Worm (Caenorhabditis elegans) whole organism, early embryonic: Measurements from ENCODE around the gene ZC204.12.

ENCODE experiments used
- B0310.2 ChIP-seq: sonication (generic microtip); optimal IDR thresholded peaks from 2 replicates; lab custom pipeline; 2016; ENCODE audit warnings: mild to moderate bottlenecking, missing genetic modification characterization, missing compliant biosample characterization
- F13C5.2 ChIP-seq: sonication (generic microtip); optimal IDR thresholded peaks from 2 replicates; lab custom pipeline; 2017; ENCODE audit warnings: mild to moderate bottlenecking, missing genetic modification characterization, inconsistent platforms, missing compliant biosample characterization
- aly-1 ChIP-seq: sonication (generic microtip); optimal IDR thresholded peaks from 2 replicates; lab custom pipeline; 2016; ENCODE audit warnings: missing genetic modification characterization, missing compliant biosample characterization
- ama-1 ChIP-seq: fragments of 150-350 bp; optimal IDR thresholded peaks from 2 replicates; lab custom pipeline; 2014
- ceh-13 ChIP-seq: fragments of 200-800 bp; sonication (Bioruptor generic); optimal IDR thresholded peaks from 2 replicates; lab custom pipeline; 2018; ENCODE audit warnings: mild to moderate bottlenecking, missing genetic modification characterization, missing compliant biosample characterization
- ceh-36 ChIP-seq: sonication (generic microtip); optimal IDR thresholded peaks from 2 replicates; lab custom pipeline; 2016; ENCODE audit warnings: missing genetic modification characterization, inconsistent platforms, missing compliant biosample characterization
- ets-7 ChIP-seq: sonication (generic microtip); optimal IDR thresholded peaks from 2 replicates; lab custom pipeline; 2016; ENCODE audit warnings: missing genotype, missing genetic modification characterization, missing compliant biosample characterization
- flt-1 ChIP-seq: fragments of 200-800 bp; sonication (Bioruptor generic); IDR thresholded peaks from 2 replicates; pipeline ENCODE4 v1.3.6; 2022; ENCODE audit warnings: missing genetic modification characterization, missing compliant biosample characterization
- hmbx-1 ChIP-seq: sonication (generic microtip); optimal IDR thresholded peaks from 2 replicates; lab custom pipeline; 2016; ENCODE audit warnings: mild to moderate bottlenecking, missing genetic modification characterization, missing compliant biosample characterization
- hmg-4 ChIP-seq: fragments of 200-800 bp; sonication (Bioruptor generic); optimal IDR thresholded peaks from 2 replicates; lab custom pipeline; 2018; ENCODE audit warnings: mild to moderate bottlenecking, missing genetic modification characterization, missing compliant biosample characterization
- hnd-1 ChIP-seq: sonication (generic microtip); optimal IDR thresholded peaks from 2 replicates; lab custom pipeline; 2016; ENCODE audit warnings: missing genetic modification characterization, missing compliant biosample characterization
- pes-1 ChIP-seq: fragments of 200-800 bp; sonication (Bioruptor generic); IDR thresholded peaks from 2 replicates; pipeline ENCODE4 v1.3.6; 2022; ENCODE audit warnings: missing genetic modification reagents, missing genetic modification characterization, missing compliant biosample characterization
- scrt-1 ChIP-seq: fragments of 200-800 bp; sonication (Bioruptor generic); IDR thresholded peaks from 2 replicates; pipeline ENCODE4 v1.3.6; 2022; ENCODE audit warnings: missing genetic modification characterization, missing compliant biosample characterization
- sea-1 ChIP-seq: fragments of 200-800 bp; sonication (Bioruptor generic); conservative IDR thresholded peaks from 2 replicates; pipeline ENCODE4 v1.3.6; 2022; ENCODE audit warnings: missing genetic modification characterization, missing compliant biosample characterization
- tbx-11 ChIP-seq: fragments of 200-800 bp; sonication (Bioruptor generic); IDR thresholded peaks from 2 replicates; pipeline ENCODE4 v1.3.6; 2022; ENCODE audit warnings: missing genetic modification characterization, missing compliant biosample characterization
- tbx-37 ChIP-seq: fragments of 200-800 bp; sonication (Bioruptor generic); conservative IDR thresholded peaks from 2 replicates; pipeline ENCODE4 v1.3.6; 2022; ENCODE audit warnings: missing genetic modification reagents, missing genetic modification characterization, missing compliant biosample characterization
- tra-4 ChIP-seq: sonication (generic microtip); optimal IDR thresholded peaks from 2 replicates; lab custom pipeline; 2017; ENCODE audit warnings: missing genetic modification characterization, missing compliant biosample characterization

ZC204.12 gene

DNA sequence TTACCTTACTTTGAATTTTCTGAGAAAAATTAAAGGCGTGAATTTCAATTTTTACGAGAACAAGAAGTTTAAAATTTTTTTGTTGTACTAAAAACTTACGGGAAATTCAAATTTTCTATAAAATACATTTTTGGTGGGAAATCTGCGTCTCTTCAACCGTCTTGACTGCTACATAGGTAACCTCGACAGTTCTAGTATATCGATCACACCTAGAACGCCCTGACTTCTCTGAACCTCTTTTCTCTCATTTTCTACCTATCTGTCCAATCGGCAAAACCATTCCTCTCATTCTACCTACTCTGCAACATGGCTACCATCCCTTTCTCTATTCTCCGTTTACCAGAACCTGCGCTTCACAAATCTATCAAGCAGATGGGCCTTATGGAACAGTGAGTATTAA is 26.6 kb upstream of the ZC204.12 start, which contains the start of gene fbxb-25:
Gene fbxb-25 (plus strand): TSS at position 301 of the 400 bp plus-strand sequence.
- TF ChIP-seq hmbx-1 (no peak), flt-1 (GFP tag; lab: Robert Waterston, UW) (no peak), tra-4 (tag; lab: Kevin White, UChicago) (no peak), F13C5.2 (tag; lab: Kevin White, UChicago) (no peak), sea-1 (no peak), scrt-1 (GFP tag; lab: Robert Waterston, UW) (no peak), tbx-11 (GFP tag; lab: Robert Waterston, UW) (no peak), tbx-37 (no peak), ceh-13 (GFP tag; lab: Kevin White, UChicago) (no peak), ama-1 (no peak), pes-1 (no peak), B0310.2 (tag; lab: Kevin White, UChicago) (no peak), hmg-4 (no peak), hnd-1 (tag; lab: Kevin White, UChicago) (no peak), ceh-36 (tag; lab: Kevin White, UChicago) (no peak), ets-7 (tag; lab: Kevin White, UChicago) (no peak), aly-1 (tag; lab: Kevin White, UChicago) (no peak)

DNA sequence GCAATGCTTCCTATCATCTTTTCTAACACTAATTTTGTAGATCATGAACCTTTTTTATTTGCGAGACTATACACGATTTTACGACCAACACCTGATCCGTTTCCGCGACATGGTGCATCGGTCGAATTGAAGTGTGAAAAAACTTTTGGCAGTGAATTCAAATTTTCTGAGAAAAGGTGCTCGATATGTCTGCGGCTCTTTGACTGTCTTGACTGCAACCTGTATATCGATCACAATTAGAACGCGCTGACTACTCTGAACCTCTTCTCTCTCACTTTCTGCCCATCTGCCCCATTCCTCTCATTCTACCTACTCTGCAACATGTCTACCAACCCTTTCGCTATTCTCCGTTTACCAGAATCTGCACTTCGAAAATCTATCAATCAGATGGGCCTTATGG is 25.1 kb upstream of the ZC204.12 start, which contains the start of gene fbxb-26:
Gene fbxb-26 (plus strand): TSS at position 301 of the 400 bp plus-strand sequence.
- TF ChIP-seq tra-4 (tag; lab: Kevin White, UChicago) (no peak), hnd-1 (tag; lab: Kevin White, UChicago) (no peak), ceh-36 (tag; lab: Kevin White, UChicago) (no peak), B0310.2 (tag; lab: Kevin White, UChicago) (no peak), hmbx-1 (no peak), scrt-1 (GFP tag; lab: Robert Waterston, UW) (no peak), sea-1 (no peak), tbx-37 (no peak), ets-7 (tag; lab: Kevin White, UChicago) (no peak), tbx-11 (GFP tag; lab: Robert Waterston, UW) (no peak)

DNA sequence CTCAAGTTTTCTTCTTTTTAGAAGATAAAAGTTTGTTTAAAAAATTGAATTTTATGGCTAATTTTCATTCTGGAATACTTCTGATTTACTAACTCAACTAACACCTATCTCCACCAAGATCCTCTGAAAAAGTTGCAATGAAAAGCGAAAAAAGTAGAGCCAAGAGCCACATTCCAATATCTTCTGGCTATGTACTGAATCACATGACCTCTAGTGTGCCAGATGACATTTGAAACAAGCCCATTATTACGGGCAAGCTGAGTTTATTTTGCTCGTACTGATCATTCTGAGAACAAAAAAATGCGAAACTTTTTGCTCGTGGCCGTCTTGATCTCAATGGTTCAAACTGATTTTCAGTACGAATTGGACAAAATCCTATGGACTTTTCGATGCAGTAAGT is 22.0 kb upstream of the ZC204.12 start, which contains the start of gene irld-36:
Gene irld-36 (plus strand): TSS at position 301 of the 400 bp plus-strand sequence.
- TF ChIP-seq B0310.2 (tag; lab: Kevin White, UChicago): no peak
- no peak for TF ChIP-seq sea-1
- no peak for TF ChIP-seq F13C5.2 (tag; lab: Kevin White, UChicago)
- TF ChIP-seq hnd-1 (tag; lab: Kevin White, UChicago): no peak
- TF ChIP-seq tbx-37: no peak
- no peak for TF ChIP-seq pes-1
- no peak for TF ChIP-seq flt-1 (GFP tag; lab: Robert Waterston, UW)
- TF ChIP-seq hmg-4: no peak
- no peak for TF ChIP-seq hmbx-1
- no peak for TF ChIP-seq tra-4 (tag; lab: Kevin White, UChicago)
- no peak for TF ChIP-seq ama-1
- no peak for TF ChIP-seq aly-1 (tag; lab: Kevin White, UChicago)

DNA sequence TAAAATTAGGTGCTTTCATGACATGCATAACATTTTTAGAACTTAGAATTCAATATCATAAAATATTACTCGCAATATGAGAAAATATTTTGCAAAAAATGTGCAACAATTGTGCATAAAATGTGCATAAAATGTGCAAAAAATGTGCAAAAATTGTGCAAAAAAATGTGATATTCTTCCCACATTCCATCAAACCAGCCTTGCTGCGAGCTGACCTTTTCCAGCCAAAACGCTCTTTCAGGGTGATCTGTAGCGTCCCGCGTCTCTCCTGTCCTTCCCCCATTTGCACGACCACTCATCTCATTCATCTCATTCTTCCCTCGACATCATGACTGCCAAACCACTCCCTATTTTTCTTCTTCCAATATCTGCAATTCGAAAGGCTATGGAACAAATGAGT is 19.0 kb upstream of the ZC204.12 start, which contains the start of gene fbxb-17:
Gene fbxb-17 (plus strand): TSS at position 301 of the 400 bp plus-strand sequence.
- TF ChIP-seq tbx-11 (GFP tag; lab: Robert Waterston, UW) (no peak), ama-1 (no peak), scrt-1 (GFP tag; lab: Robert Waterston, UW) (no peak), pes-1 (no peak), ceh-13 (GFP tag; lab: Kevin White, UChicago) (no peak), ets-7 (tag; lab: Kevin White, UChicago) (no peak), hmbx-1 (no peak), ceh-36 (tag; lab: Kevin White, UChicago) (no peak), sea-1 (no peak), hmg-4 (no peak), tra-4 (tag; lab: Kevin White, UChicago) (no peak), aly-1 (tag; lab: Kevin White, UChicago) (no peak)

DNA sequence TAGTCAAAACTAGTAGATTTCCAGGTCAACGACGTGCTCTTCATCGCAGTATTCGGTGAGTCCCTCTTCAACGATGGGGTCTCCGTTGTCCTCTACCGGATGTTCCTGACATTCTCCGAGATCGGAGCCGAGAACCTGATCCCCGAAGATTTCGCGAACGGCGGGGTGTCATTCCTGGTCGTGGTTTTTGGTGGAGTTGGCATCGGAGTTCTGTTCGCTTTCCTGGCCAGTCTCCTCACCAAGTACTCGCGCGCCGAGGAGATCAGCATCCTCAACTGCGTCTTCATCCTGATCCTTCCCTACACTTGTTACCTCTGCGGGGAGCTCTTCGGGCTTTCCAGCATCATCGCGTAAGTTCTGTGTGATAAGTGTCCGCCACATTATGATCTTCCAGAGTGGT is 15.6 kb upstream of the ZC204.12 start:
- no peak for TF ChIP-seq F13C5.2 (tag; lab: Kevin White, UChicago)
- no peak for TF ChIP-seq sea-1
- TF ChIP-seq hnd-1 (tag; lab: Kevin White, UChicago): no peak
- TF ChIP-seq ceh-13 (GFP tag; lab: Kevin White, UChicago): no peak
- no peak for TF ChIP-seq tra-4 (tag; lab: Kevin White, UChicago)
- no peak for TF ChIP-seq ets-7 (tag; lab: Kevin White, UChicago)
- no peak for TF ChIP-seq tbx-11 (GFP tag; lab: Robert Waterston, UW)
- TF ChIP-seq B0310.2 (tag; lab: Kevin White, UChicago): no peak
- no peak for TF ChIP-seq pes-1
- no peak for TF ChIP-seq tbx-37
- TF ChIP-seq aly-1 (tag; lab: Kevin White, UChicago): no peak

DNA sequence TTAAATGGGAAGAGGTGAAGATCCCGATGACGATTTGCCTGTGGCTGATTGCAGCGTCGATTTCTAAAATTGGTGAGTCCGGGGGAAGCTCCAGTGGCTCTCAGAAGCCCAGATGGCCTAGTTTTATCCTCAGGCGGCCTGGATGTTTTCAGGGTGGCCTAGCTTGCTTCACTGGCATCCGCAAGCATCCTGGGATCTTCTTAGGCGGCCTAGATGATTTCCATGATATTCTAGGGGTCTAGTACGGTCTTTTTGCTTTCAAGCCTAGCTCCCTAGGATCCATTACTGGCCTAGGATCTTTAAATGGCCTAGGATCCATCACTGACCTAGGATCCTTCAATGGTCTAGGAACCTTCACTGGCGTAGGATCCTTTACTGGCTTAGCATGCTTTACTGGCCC is 13.9 kb upstream of the ZC204.12 start:
- TF ChIP-seq tbx-11 (GFP tag; lab: Robert Waterston, UW) (no peak), aly-1 (tag; lab: Kevin White, UChicago) (no peak), B0310.2 (tag; lab: Kevin White, UChicago) (no peak), ceh-36 (tag; lab: Kevin White, UChicago) (no peak), ceh-13 (GFP tag; lab: Kevin White, UChicago) (no peak), pes-1 (no peak), scrt-1 (GFP tag; lab: Robert Waterston, UW) (no peak), ets-7 (tag; lab: Kevin White, UChicago) (no peak), flt-1 (GFP tag; lab: Robert Waterston, UW) (no peak), tra-4 (tag; lab: Kevin White, UChicago) (no peak)

DNA sequence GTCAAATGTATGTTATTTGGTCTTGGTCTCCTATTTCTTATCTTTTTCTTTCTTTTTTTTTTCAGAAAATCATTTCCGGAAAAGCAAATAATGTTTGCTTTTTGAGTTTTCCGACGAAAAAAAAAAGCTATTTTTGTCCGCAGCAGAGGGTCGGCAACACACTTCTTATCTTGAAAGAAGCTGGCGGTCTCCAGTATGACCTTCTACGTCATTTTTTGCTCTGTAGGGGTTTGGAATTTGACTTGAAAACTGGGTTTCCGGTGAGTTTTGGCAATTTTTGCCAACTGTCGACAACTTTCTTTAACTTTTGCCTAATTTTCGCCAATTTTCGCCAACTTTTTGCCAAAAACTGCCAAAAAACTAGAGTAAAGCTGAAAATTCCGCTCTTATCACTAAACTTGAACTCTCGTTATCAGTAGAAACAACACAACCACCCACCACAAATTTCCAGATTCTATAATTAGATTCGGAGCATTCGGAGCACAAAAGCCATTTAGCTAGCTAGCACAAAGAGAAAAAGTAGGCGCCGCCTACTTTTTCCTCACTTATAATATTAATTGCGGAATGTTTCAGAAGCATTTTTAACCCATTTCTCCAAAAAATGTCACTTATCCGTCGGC is 13.3 kb upstream of the ZC204.12 start, which contains the start of gene nhx-6:
Gene nhx-6 (plus strand): TSS at position 570 of the 620 bp plus-strand sequence.
- no peak for TF ChIP-seq ama-1
- TF ChIP-seq tbx-37: no peak
- TF ChIP-seq F13C5.2 (tag; lab: Kevin White, UChicago): no peak
- TF ChIP-seq pes-1: no peak
- TF ChIP-seq sea-1: no peak
- TF ChIP-seq aly-1 (tag; lab: Kevin White, UChicago): no peak
- no peak for TF ChIP-seq hmbx-1
- TF ChIP-seq hmg-4: no peak
- no peak for TF ChIP-seq ceh-36 (tag; lab: Kevin White, UChicago)
- no peak for TF ChIP-seq tbx-11 (GFP tag; lab: Robert Waterston, UW)
- TF ChIP-seq ceh-13 (GFP tag; lab: Kevin White, UChicago): no peak
- no peak for TF ChIP-seq hnd-1 (tag; lab: Kevin White, UChicago)
- no peak for TF ChIP-seq scrt-1 (GFP tag; lab: Robert Waterston, UW)
- no peak for TF ChIP-seq B0310.2 (tag; lab: Kevin White, UChicago)
- TF ChIP-seq ets-7 (tag; lab: Kevin White, UChicago): no peak
- no peak for TF ChIP-seq tra-4 (tag; lab: Kevin White, UChicago)
- no peak for TF ChIP-seq flt-1 (GFP tag; lab: Robert Waterston, UW)
